Fruit fly (Drosophila melanogaster): Measurements from ENCODE around the gene Taf13.

Gene Taf13

dm6 chr2L:20091094-20091679 lies 2.5 kb downstream of the Taf13 start, which contains the start of the genes CG10747 and Pyroxd1 (continued):
- peak; percentile 96 for TF ChIP-seq gcm (GFP tag; optimal IDR thresholded peaks at IDR 0.05)
- TF ChIP-seq CG11723 (GFP tag; optimal IDR thresholded peaks at IDR 0.05): peak; percentile 94
- TF ChIP-seq esg (GFP tag; conservative IDR thresholded peaks at IDR 0.05): peak; percentile 96
- TF ChIP-seq kah (GFP tag; optimal IDR thresholded peaks at IDR 0.05): peak; percentile 90
- TF ChIP-seq Dad (GFP tag; optimal IDR thresholded peaks at IDR 0.05): peak; percentile 91
- TF ChIP-seq CG16815 (GFP tag; optimal IDR thresholded peaks at IDR 0.05): peak; percentile 98
- TF ChIP-seq CG16779 (GFP tag; IDR thresholded peaks at IDR 0.05): peak; percentile 67; the same call in 1 of the 2 replicates
- no peak for TF ChIP-seq inv (GFP tag; IDR thresholded peaks at IDR 0.05; ENCODE audit: partially characterized antibody)
- peak; percentile 98 for TF ChIP-seq nmo (GFP tag; optimal IDR thresholded peaks at IDR 0.05)
- TF ChIP-seq CG4282 (GFP tag; optimal IDR thresholded peaks at IDR 0.05): peak; percentile 40
- peak; percentile 92 for TF ChIP-seq CG6272 (GFP tag; IDR thresholded peaks at IDR 0.05)
- TF ChIP-seq tll (GFP tag; optimal IDR thresholded peaks at IDR 0.05): peak; percentile 20 to 71
- TF ChIP-seq az2 (GFP tag; optimal IDR thresholded peaks at IDR 0.05): peak; percentile 98
- peak; percentile 96 for TF ChIP-seq CG17359 (tag; optimal IDR thresholded peaks at IDR 0.05)
- TF ChIP-seq ERR (GFP tag; optimal IDR thresholded peaks at IDR 0.05): peak; percentile 81
- TF ChIP-seq mirr (GFP tag; optimal IDR thresholded peaks at IDR 0.05): peak; percentile 93
- TF ChIP-seq Xbp1 (GFP tag; optimal IDR thresholded peaks at IDR 0.05): peak; percentile 98
- TF ChIP-seq jumu (GFP tag; optimal IDR thresholded peaks at IDR 0.05): peak; percentile 93
- TF ChIP-seq CG13624 (GFP tag; optimal IDR thresholded peaks at IDR 0.05): peak; percentile 96
- peak; percentile 25; the same call in 1 of the 2 replicates for TF ChIP-seq Scr (GFP tag; IDR thresholded peaks at IDR 0.05; ENCODE audit: partially characterized antibody)
- TF ChIP-seq YL-1 (GFP tag; optimal IDR thresholded peaks at IDR 0.05): peak; percentile 96
- peak; percentile 76 for TF ChIP-seq CG7928 (GFP tag; optimal IDR thresholded peaks at IDR 0.05)
- TF ChIP-seq CG17802 (tag; optimal IDR thresholded peaks at IDR 0.05): peak; percentile 69
- TF ChIP-seq Eip74EF (GFP tag; optimal IDR thresholded peaks at IDR 0.05): peak in 1 of 2 experiments; percentile 95
- TF ChIP-seq ems (GFP tag; optimal IDR thresholded peaks at IDR 0.05): peak; percentile 97
- peak; percentile 90 for TF ChIP-seq CG11560 (tag; IDR thresholded peaks at IDR 0.05)
- peak; percentile 91 for TF ChIP-seq zen (tag; optimal IDR thresholded peaks at IDR 0.05)
- peak; percentile 96 for TF ChIP-seq chn (GFP tag; optimal IDR thresholded peaks at IDR 0.05)
- TF ChIP-seq CG12299 (tag; optimal IDR thresholded peaks at IDR 0.05): peak; percentile 96
- no peak for TF ChIP-seq Tbp (GFP tag; optimal IDR thresholded peaks at IDR 0.05)
- peak; percentile 97 for TF ChIP-seq CG13296 (GFP tag; optimal IDR thresholded peaks at IDR 0.05)
- TF ChIP-seq Hand (GFP tag; optimal IDR thresholded peaks at IDR 0.05): peak; percentile 94
- TF ChIP-seq ewg (GFP tag; optimal IDR thresholded peaks at IDR 0.05): peak; percentile 92
- peak; percentile 80 for TF ChIP-seq p53 (GFP tag; optimal IDR thresholded peaks at IDR 0.05)
- peak; percentile 94 for TF ChIP-seq CG9437 (GFP tag; optimal IDR thresholded peaks at IDR 0.05)
- TF ChIP-seq Neu2 (GFP tag; optimal IDR thresholded peaks at IDR 0.05; ENCODE audit: borderline replicate concordance): peak; percentile 66
- TF ChIP-seq Max (GFP tag; optimal IDR thresholded peaks at IDR 0.05): peak; percentile 97
- no peak for TF ChIP-seq CG6791 (GFP tag; IDR thresholded peaks at IDR 0.05; ENCODE audit: partially characterized antibody)
- peak; percentile 84 for TF ChIP-seq bowl (GFP tag; IDR thresholded peaks at IDR 0.05)
- peak; percentile 92 for TF ChIP-seq CG2889 (GFP tag; IDR thresholded peaks at IDR 0.05)
- TF ChIP-seq CG17912 (GFP tag; optimal IDR thresholded peaks at IDR 0.05): peak; percentile 93
- TF ChIP-seq grau (tag; optimal IDR thresholded peaks at IDR 0.05): peak; percentile 100
- 0 out of 2 replicates have a peak, but pooled peaks have one; percentile 25 for TF ChIP-seq unc-4 (GFP tag; IDR thresholded peaks at IDR 0.05; ENCODE audit: partially characterized antibody)
- TF ChIP-seq tna (GFP tag; IDR thresholded peaks at IDR 0.05; ENCODE audit: partially characterized antibody): no peak
- peak; percentile 76 for TF ChIP-seq CG3163 (GFP tag; optimal IDR thresholded peaks at IDR 0.05)
- TF ChIP-seq jigr1 (GFP tag; IDR thresholded peaks at IDR 0.05): peak; percentile 93
- TF ChIP-seq Oli (tag; optimal IDR thresholded peaks at IDR 0.05): peak; percentile 97
- no peak for TF ChIP-seq bigmax (GFP tag; optimal IDR thresholded peaks at IDR 0.05)
